Worm (Caenorhabditis elegans) whole organism, L4 larva: ENCODE results near the gene Y22D7AR.2.

Experiments
- D1046.2 ChIP-seq: fragments of 200-800 bp; sonication (Bioruptor generic); IDR thresholded peaks from 2 replicates; pipeline ENCODE4 v1.3.6; 2022; ENCODE audit warnings: missing genetic modification characterization, missing compliant biosample characterization
- F44E2.7 ChIP-seq: fragments of 200-800 bp; sonication (Bioruptor generic); IDR thresholded peaks from 2 replicates; pipeline ENCODE4 v2.1.2; 2022; ENCODE audit warnings: missing genetic modification characterization, missing compliant biosample characterization
- R02D3.7 ChIP-seq: fragments of 150-350 bp; sonication (generic microtip); optimal IDR thresholded peaks from 3 replicates; lab custom pipeline; 2014; ENCODE audit warnings: missing biosample characterization, missing genetic modification characterization
- T20F7.1 ChIP-seq: fragments of 200-800 bp; sonication (Bioruptor generic); optimal IDR thresholded peaks from 2 replicates; lab custom pipeline; 2018; ENCODE audit warnings: mild to moderate bottlenecking, missing genetic modification characterization, missing compliant biosample characterization
- T26A8.4 ChIP-seq: fragments of 200-800 bp; sonication (Bioruptor generic); IDR thresholded peaks from 2 replicates; pipeline ENCODE4 v1.3.6; 2022; ENCODE audit warnings: missing genetic modification characterization, missing compliant biosample characterization
- Y105C5A.15 ChIP-seq: fragments of 200-800 bp; sonication (Bioruptor generic); IDR thresholded peaks from 2 replicates; pipeline ENCODE4 v1.3.6; 2022; ENCODE audit warnings: missing genetic modification characterization, missing compliant biosample characterization
- ZK546.5 ChIP-seq, 2 experiments: sonication (generic microtip); optimal IDR thresholded peaks; 2 replicates each; lab custom pipeline; 2017; ENCODE audit warnings: missing biosample characterization in 2 of 2, missing genetic modification characterization in 2 of 2
- aha-1 ChIP-seq: fragments of 150-350 bp; peaks from one replicate; lab custom pipeline; 2014; ENCODE audit warnings: missing biosample characterization, missing genetic modification characterization
- ama-1 ChIP-seq: fragments of 150-350 bp; optimal IDR thresholded peaks from 2 replicates; lab custom pipeline; 2014; ENCODE audit warnings: inconsistent platforms, mixed read lengths
- arid-1 ChIP-seq: fragments of 200-800 bp; sonication (Bioruptor generic); conservative IDR thresholded peaks from 2 replicates; pipeline ENCODE4 v1.3.6; 2022; ENCODE audit warnings: missing genetic modification reagents, missing genetic modification characterization, missing compliant biosample characterization
- ceh-44 ChIP-seq: fragments of 200-800 bp; sonication (Bioruptor generic); IDR thresholded peaks from 2 replicates; pipeline ENCODE4 v1.3.6; 2022; ENCODE audit warnings: missing genetic modification reagents, missing genetic modification characterization, missing compliant biosample characterization
- ceh-62 ChIP-seq: sonication (generic microtip); optimal IDR thresholded peaks from 2 replicates; lab custom pipeline; 2017; ENCODE audit warnings: missing biosample characterization, missing genetic modification characterization
- ctbp-1 ChIP-seq: fragments of 200-800 bp; sonication (Bioruptor generic); IDR thresholded peaks from 2 replicates; pipeline ENCODE4 v1.3.6; 2022; ENCODE audit warnings: missing genetic modification reagents, missing genetic modification characterization, missing compliant biosample characterization
- dmd-6 ChIP-seq: fragments of 200-800 bp; sonication (Bioruptor generic); IDR thresholded peaks from 2 replicates; pipeline ENCODE4 v1.3.6; 2022; ENCODE audit warnings: missing genetic modification reagents, missing genetic modification characterization, missing compliant biosample characterization
- dmd-9 ChIP-seq: fragments of 200-800 bp; sonication (Bioruptor generic); IDR thresholded peaks from 2 replicates; pipeline ENCODE4 v1.3.6; 2022; ENCODE audit warnings: missing genetic modification reagents, missing genetic modification characterization, missing compliant biosample characterization
- dpl-1 ChIP-seq: fragments of 150-350 bp; optimal IDR thresholded peaks from 2 replicates; lab custom pipeline; 2014; ENCODE audit warnings: missing biosample characterization, missing genetic modification reagents, missing genetic modification characterization
- duxl-1 ChIP-seq: sonication (generic microtip); optimal IDR thresholded peaks from 2 replicates; lab custom pipeline; 2016; ENCODE audit warnings: mild to moderate bottlenecking, missing genetic modification characterization, moderate library complexity, missing compliant biosample characterization; ENCODE audit not compliant: poor library complexity
- dve-1 ChIP-seq: sonication (generic microtip); optimal IDR thresholded peaks from 2 replicates; lab custom pipeline; 2017; ENCODE audit warnings: antibody characterized with exemption, mild to moderate bottlenecking, missing genetic modification characterization, missing compliant biosample characterization; ENCODE audit not compliant: insufficient read depth
- fos-1 ChIP-seq: fragments of 150-350 bp; optimal IDR thresholded peaks from 2 replicates; lab custom pipeline; 2014; ENCODE audit warnings: missing biosample characterization, missing genetic modification characterization
- gei-8 ChIP-seq: fragments of 200-800 bp; sonication (Bioruptor generic); optimal IDR thresholded peaks from 2 replicates; lab custom pipeline; 2018; ENCODE audit warnings: mild to moderate bottlenecking, missing genetic modification characterization, missing compliant biosample characterization
- hlh-11 ChIP-seq: fragments of 200-800 bp; sonication (Bioruptor generic); optimal IDR thresholded peaks from 2 replicates; lab custom pipeline; 2018; ENCODE audit warnings: mild to moderate bottlenecking, missing genetic modification characterization, missing compliant biosample characterization
- hmg-1.1 ChIP-seq: fragments of 200-800 bp; sonication (Bioruptor generic); IDR thresholded peaks from 2 replicates; pipeline ENCODE4 v1.3.6; 2022; ENCODE audit warnings: missing genetic modification reagents, missing genetic modification characterization, missing compliant biosample characterization
- lin-1 ChIP-seq: fragments of 200-800 bp; sonication (Bioruptor generic); IDR thresholded peaks from 2 replicates; pipeline ENCODE4 v1.3.6; 2022; ENCODE audit warnings: missing genetic modification reagents, missing genetic modification characterization, missing compliant biosample characterization
- lin-15B ChIP-seq: fragments of 150-350 bp; sonication (generic microtip); optimal IDR thresholded peaks from 3 replicates; lab custom pipeline; 2014; ENCODE audit warnings: missing biosample characterization, missing genetic modification characterization
- lin-29 ChIP-seq: fragments of 200-800 bp; sonication (Bioruptor generic); IDR thresholded peaks from 2 replicates; pipeline ENCODE4 v1.3.6; 2022; ENCODE audit warnings: missing genetic modification reagents, missing genetic modification characterization, missing compliant biosample characterization
- madf-9 ChIP-seq: fragments of 200-800 bp; sonication (Bioruptor generic); conservative IDR thresholded peaks from 2 replicates; pipeline ENCODE4 v1.3.6; 2022; ENCODE audit warnings: missing genetic modification reagents, missing genetic modification characterization, missing compliant biosample characterization
- mdt-29 ChIP-seq: fragments of 200-800 bp; sonication (Bioruptor generic); IDR thresholded peaks from 2 replicates; pipeline ENCODE4 v1.3.6; 2022; ENCODE audit warnings: missing genetic modification reagents, missing genetic modification characterization, missing compliant biosample characterization
- mep-1 ChIP-seq: fragments of 150-350 bp; sonication (generic microtip); optimal IDR thresholded peaks from 3 replicates; lab custom pipeline; 2014; ENCODE audit warnings: missing biosample characterization, missing genetic modification characterization
- nhr-10 ChIP-seq: fragments of 150-350 bp; optimal IDR thresholded peaks from 2 replicates; lab custom pipeline; 2014; ENCODE audit warnings: missing biosample characterization, missing genetic modification characterization
- nhr-102 ChIP-seq: sonication (generic microtip); optimal IDR thresholded peaks from 2 replicates; lab custom pipeline; 2016; ENCODE audit warnings: mild to moderate bottlenecking, missing genetic modification characterization, moderate library complexity, missing compliant biosample characterization
- nhr-28 ChIP-seq: fragments of 150-350 bp; optimal IDR thresholded peaks from 2 replicates; lab custom pipeline; 2014; ENCODE audit warnings: missing biosample characterization, missing genetic modification characterization
- nhr-48 ChIP-seq: sonication (generic microtip); optimal IDR thresholded peaks from 2 replicates; lab custom pipeline; 2016; ENCODE audit warnings: mild to moderate bottlenecking, missing genetic modification characterization, missing compliant biosample characterization
- nhr-6 ChIP-seq: fragments of 150-350 bp; optimal IDR thresholded peaks from 2 replicates; lab custom pipeline; 2014; ENCODE audit warnings: missing biosample characterization, missing genetic modification characterization
- nhr-76 ChIP-seq: fragments of 150-350 bp; optimal IDR thresholded peaks from 2 replicates; lab custom pipeline; 2014; ENCODE audit warnings: missing biosample characterization, missing genetic modification characterization
- nhr-77 ChIP-seq: fragments of 150-350 bp; optimal IDR thresholded peaks from 2 replicates; lab custom pipeline; 2014; ENCODE audit warnings: missing biosample characterization, missing genetic modification characterization
- pha-4 ChIP-seq, 2 experiments: fragments of 150-350 bp in 1 of 2; fragments of 200-800 bp in 1 of 2; sonication (Bioruptor generic) in 1 of 2; IDR thresholded peaks in 1 of 2; optimal IDR thresholded peaks in 1 of 2; 2 replicates each; pipeline versions ENCODE4 v1.3.6 to Lab custom; 2014 to 2022; ENCODE audit warnings: missing genetic modification characterization in 2 of 2, missing genetic modification reagents in 2 of 2, missing biosample characterization in 1 of 2, missing compliant biosample characterization in 1 of 2
- pqm-1 ChIP-seq: sonication (generic microtip); optimal IDR thresholded peaks from 2 replicates; lab custom pipeline; 2017; ENCODE audit warnings: missing biosample characterization, missing genetic modification characterization
- skn-1 ChIP-seq: fragments of 150-350 bp; optimal IDR thresholded peaks from 2 replicates; lab custom pipeline; 2014; ENCODE audit warnings: missing biosample characterization, missing genetic modification characterization
- snpc-4 ChIP-seq: fragments of 150-350 bp; optimal IDR thresholded peaks from 2 replicates; lab custom pipeline; 2014; ENCODE audit warnings: missing biosample characterization, missing genetic modification characterization
- spr-3 ChIP-seq: fragments of 200-800 bp; sonication (Bioruptor generic); optimal IDR thresholded peaks from 2 replicates; lab custom pipeline; 2018; ENCODE audit warnings: mild to moderate bottlenecking, missing genetic modification characterization, missing compliant biosample characterization
- unc-39 ChIP-seq: sonication (generic microtip); optimal IDR thresholded peaks from 2 replicates; lab custom pipeline; 2017; ENCODE audit warnings: missing biosample characterization, missing genetic modification characterization
- zfp-3 ChIP-seq: fragments of 200-800 bp; sonication (Bioruptor generic); conservative IDR thresholded peaks from 2 replicates; pipeline ENCODE4 v1.3.6; 2022; ENCODE audit warnings: missing genetic modification reagents, missing genetic modification characterization, missing compliant biosample characterization
- zip-11 ChIP-seq: fragments of 200-800 bp; sonication (Bioruptor generic); IDR thresholded peaks from 2 replicates; pipeline ENCODE4 v1.3.6; 2022; ENCODE audit warnings: missing genetic modification characterization, missing compliant biosample characterization
- zip-2 ChIP-seq: fragments of 150-350 bp; optimal IDR thresholded peaks from 2 replicates; lab custom pipeline; 2014; ENCODE audit warnings: missing biosample characterization, missing genetic modification characterization

Gene Y22D7AR.2

DNA sequence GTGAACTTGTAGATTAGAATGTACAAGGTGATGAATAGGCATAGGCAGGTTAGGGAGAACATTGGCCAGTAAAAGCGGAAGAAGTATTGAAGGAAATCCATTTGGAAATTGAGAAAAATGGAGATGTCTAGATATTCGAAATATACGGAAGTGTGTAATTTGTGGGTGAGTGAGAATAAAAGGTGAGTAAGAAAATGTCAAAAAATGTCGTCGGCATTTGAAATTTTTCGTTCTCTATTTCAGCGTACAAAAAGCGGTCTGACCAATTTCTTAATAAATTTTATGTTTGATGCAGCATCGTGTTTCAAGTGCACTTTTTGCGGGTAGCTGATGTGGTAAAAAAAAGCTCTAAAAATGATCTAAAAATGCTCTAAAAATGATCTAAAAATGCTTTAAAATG is 10.7 kb upstream of the Y22D7AR.2 start, which contains the start of gene srd-64:
Gene srd-64, minus strand, starts transcription at position 101 of the 400 bp plus-strand sequence.
- TF ChIP-seq snpc-4 (tag; lab: Kevin White, UChicago) (no peak), R02D3.7 (no peak), nhr-10 (no peak), madf-9 (GFP tag; lab: Robert Waterston, UW) (no peak), F44E2.7 (GFP tag; lab: Robert Waterston, UW) (no peak), ZK546.5 (tag; optimal IDR thresholded peaks at IDR 0.05; lab: Kevin White, UChicago) (no peak), fos-1 (tag; lab: Kevin White, UChicago) (no peak), lin-1 (GFP tag; lab: Robert Waterston, UW) (no peak), aha-1 (no peak), mdt-29 (GFP tag; lab: Robert Waterston, UW) (no peak), arid-1 (no peak)

DNA sequence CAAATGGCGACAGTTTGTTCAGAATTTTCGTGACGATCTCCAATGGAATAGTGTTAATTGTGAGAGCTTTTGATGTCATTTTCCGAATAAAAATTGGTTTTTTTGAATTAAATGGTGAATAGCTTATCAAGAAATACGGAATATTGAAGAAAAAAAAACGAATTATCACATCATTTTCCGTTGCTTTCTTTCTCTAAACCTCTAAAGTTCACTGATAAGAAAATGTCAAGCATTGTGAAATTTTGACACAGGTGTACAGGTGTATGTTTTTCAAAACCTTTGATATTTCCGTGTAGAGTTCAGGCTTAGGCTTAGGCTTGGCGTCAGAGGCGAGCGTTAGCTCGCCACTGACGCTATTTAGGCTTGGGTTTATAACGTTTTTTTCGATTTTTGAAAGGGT is 6.9 kb upstream of the Y22D7AR.2 start, which contains the start of gene fbxa-74:
Gene fbxa-74, minus strand, starts transcription at position 145 of the 400 bp plus-strand sequence.
- TF ChIP-seq zfp-3 (no peak), pqm-1 (peak; percentile 87), dve-1 (tag; lab: Kevin White, UChicago) (peak; percentile 41), nhr-6 (tag; lab: Kevin White, UChicago) (peak; percentile 86), mep-1 (tag; lab: Kevin White, UChicago) (no peak), nhr-28 (peak; percentile 56), pha-4 (GFP tag; IDR thresholded peaks at IDR 0.05; lab: Robert Waterston, UW) (no peak), pha-4 (tag; optimal IDR thresholded peaks at IDR 0.05; lab: Kevin White, UChicago) (no peak), dmd-6 (GFP tag; lab: Robert Waterston, UW) (peak; percentile 76), nhr-102 (tag; lab: Kevin White, UChicago) (no peak), hlh-11 (tag; lab: Kevin White, UChicago) (peak; percentile 36), ceh-62 (tag; lab: Kevin White, UChicago) (no peak)

DNA sequence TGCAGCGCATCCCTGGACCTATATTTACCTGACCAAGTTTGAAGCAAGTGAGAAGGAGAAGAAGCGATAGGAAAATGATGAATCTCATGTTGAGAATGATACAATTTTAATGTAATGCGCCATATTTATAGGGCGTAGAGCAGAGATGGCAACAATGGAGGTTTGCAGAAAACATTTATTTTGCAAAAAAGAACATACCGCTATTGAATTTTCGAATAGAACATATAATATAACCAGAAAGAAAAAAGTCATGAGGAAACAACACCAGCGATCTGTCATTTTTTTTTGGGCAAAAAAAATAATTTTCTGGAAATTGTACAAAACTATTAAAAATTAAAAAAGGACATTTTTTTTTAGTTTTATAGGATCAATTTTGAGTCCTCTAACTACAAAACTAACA is 3.4 kb upstream of the Y22D7AR.2 start, which contains the start of gene spex-3:
Gene spex-3, minus strand, starts transcription at position 101 of the 400 bp plus-strand sequence.
- TF ChIP-seq nhr-48 (tag; lab: Kevin White, UChicago), result no peak
- no peak for TF ChIP-seq unc-39 (tag; lab: Kevin White, UChicago)
- no peak for TF ChIP-seq zip-2 (tag; lab: Kevin White, UChicago)
- TF ChIP-seq pqm-1, result no peak

DNA sequence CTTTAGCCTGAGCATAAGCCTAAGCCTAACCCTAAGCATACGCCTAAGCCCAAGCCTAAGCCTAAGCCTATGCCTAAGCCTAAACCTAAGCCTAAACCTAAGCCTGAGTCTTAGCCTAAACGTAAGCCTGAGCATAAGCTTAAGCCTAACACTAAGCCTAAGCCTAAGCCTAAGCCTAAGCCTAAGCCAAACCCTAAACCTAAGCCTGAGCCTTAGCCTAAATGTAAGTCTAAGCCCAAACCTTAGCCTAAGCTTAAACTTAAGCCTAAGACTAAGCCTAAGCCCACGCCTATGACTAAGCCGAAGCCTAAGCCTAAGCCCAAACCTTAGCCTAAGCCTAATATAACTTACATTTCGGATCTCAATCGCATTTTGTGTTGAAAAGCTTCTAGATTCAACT is 1.7 kb upstream of the Y22D7AR.2 start:
- 0 out of 2 replicates have a peak, but pooled peaks have one; percentile 42 for TF ChIP-seq D1046.2 (GFP tag; lab: Robert Waterston, UW)
- no peak for TF ChIP-seq T20F7.1
- TF ChIP-seq, all 104 proteins: peak for 1

DNA sequence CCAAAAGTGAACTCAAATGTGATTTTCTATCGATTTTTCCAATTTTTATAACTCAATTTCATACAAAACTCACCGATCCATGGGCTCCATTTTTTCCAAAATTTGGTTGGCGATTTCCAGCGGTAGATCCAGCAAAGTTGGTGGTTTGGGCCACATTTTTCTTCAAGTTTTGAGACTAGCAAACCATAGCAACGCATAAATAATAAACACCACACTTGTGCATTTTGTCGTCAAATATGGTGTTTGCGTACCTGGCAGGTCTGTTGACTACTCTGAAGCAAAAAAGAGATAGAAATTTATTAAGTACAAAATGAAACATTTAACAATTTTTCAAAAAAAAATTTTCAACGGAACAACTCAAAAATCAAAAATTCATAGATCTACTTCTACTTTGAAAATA is 415 bp upstream of the Y22D7AR.2 start:
- TF ChIP-seq ama-1 (lab: Kevin White, UChicago) (no peak), fos-1 (tag; lab: Kevin White, UChicago) (no peak), aha-1 (peak; percentile 81), hmg-1.1 (0 out of 2 replicates have a peak, but pooled peaks have one; percentile 30), ceh-44 (GFP tag; lab: Robert Waterston, UW) (no peak), ZK546.5 (tag; optimal IDR thresholded peaks at IDR 0.05; lab: Kevin White, UChicago) (no peak), madf-9 (GFP tag; lab: Robert Waterston, UW) (no peak), unc-39 (tag; lab: Kevin White, UChicago) (no peak), gei-8 (GFP tag; lab: Kevin White, UChicago) (no peak), skn-1 (tag; lab: Kevin White, UChicago) (no peak), spr-3 (GFP tag; lab: Kevin White, UChicago) (no peak), T26A8.4 (GFP tag; lab: Robert Waterston, UW) (no peak), zip-11 (GFP tag; lab: Robert Waterston, UW) (no peak), Y105C5A.15 (GFP tag; lab: Robert Waterston, UW) (no peak), lin-29 (GFP tag; lab: Robert Waterston, UW) (no peak), ctbp-1 (GFP tag; lab: Robert Waterston, UW) (no peak), nhr-76 (tag; lab: Kevin White, UChicago) (no peak), dpl-1 (peak; percentile 28), duxl-1 (tag; lab: Kevin White, UChicago) (no peak), nhr-102 (tag; lab: Kevin White, UChicago) (no peak), dmd-9 (GFP tag; lab: Robert Waterston, UW) (no peak), nhr-77 (tag; lab: Kevin White, UChicago) (peak; percentile 36), lin-15B (no peak)
